Fruit fly (Drosophila melanogaster): Measurements from ENCODE around the gene CG42740.

The CG42740 gene

dm6 chr3R:30422871-30423270 is at the start of gene CG42740, which contains the start of gene CG2217:
TSS of gene CG42740 (minus strand) at chr3R:30422971.
TSS of gene CG2217 (minus strand) at chr3R:30422971.
- no peak for TF ChIP-seq Met (GFP tag; optimal IDR thresholded peaks at IDR 0.05)
- no peak for TF ChIP-seq CG8632 (GFP tag; optimal IDR thresholded peaks at IDR 0.05)
- TF ChIP-seq CG10631 (GFP tag; optimal IDR thresholded peaks at IDR 0.05): no peak
- TF ChIP-seq Eip75B (GFP tag; optimal IDR thresholded peaks at IDR 0.05): no peak
- TF ChIP-seq Lpt (GFP tag; optimal IDR thresholded peaks at IDR 0.05): no peak
- TF ChIP-seq salr (GFP tag; optimal IDR thresholded peaks at IDR 0.05): no peak

dm6 chr3R:30472331-30472730 is 49.6 kb upstream of the CG42740 start:
- no peak for TF ChIP-seq CG10631 (GFP tag; optimal IDR thresholded peaks at IDR 0.05)
- TF ChIP-seq Blimp-1 (GFP tag; optimal IDR thresholded peaks at IDR 0.05): no peak
- no peak for TF ChIP-seq Sox15 (GFP tag; optimal IDR thresholded peaks at IDR 0.05)
- no peak for TF ChIP-seq Eip93F (GFP tag; optimal IDR thresholded peaks at IDR 0.05)
- no peak for TF ChIP-seq fd85E (GFP tag; optimal IDR thresholded peaks at IDR 0.05)
- no peak for TF ChIP-seq CG6808 (GFP tag; optimal IDR thresholded peaks at IDR 0.05)
- TF ChIP-seq CG8632 (GFP tag; optimal IDR thresholded peaks at IDR 0.05): no peak
- no peak for TF ChIP-seq cyc (GFP tag; optimal IDR thresholded peaks at IDR 0.05)
- TF ChIP-seq Ets96B (tag; optimal IDR thresholded peaks at IDR 0.05): no peak
- no peak for TF ChIP-seq CG9139 (GFP tag; optimal IDR thresholded peaks at IDR 0.05)
- TF ChIP-seq net (GFP tag; optimal IDR thresholded peaks at IDR 0.05): no peak
- no peak for TF ChIP-seq Hr39 (GFP tag; optimal IDR thresholded peaks at IDR 0.05)

DNA sequence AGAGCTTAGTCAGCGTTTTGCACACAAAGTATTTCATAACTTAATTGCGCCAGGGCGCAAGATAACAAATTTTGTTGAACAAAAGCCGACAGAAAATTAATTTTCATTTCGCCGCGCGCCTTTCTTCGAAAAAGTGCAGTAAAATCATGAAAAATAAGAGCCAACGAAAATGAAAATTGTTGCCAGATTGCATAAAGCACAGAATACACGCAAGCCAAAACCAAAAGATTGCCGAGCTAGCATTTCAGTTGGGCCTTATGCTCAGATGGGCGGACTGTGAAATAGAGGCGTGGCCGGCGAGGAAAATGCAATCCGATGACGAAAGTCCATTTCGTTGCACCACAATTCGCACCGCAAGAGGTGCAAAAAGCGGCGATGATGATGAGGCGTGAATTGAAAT is 47.9 kb upstream of the CG42740 start:
- TF ChIP-seq ss (GFP tag; optimal IDR thresholded peaks at IDR 0.05) (no peak), Lpt (GFP tag; optimal IDR thresholded peaks at IDR 0.05) (no peak), CG8319 (GFP tag; optimal IDR thresholded peaks at IDR 0.05) (no peak), CG4318 (GFP tag; optimal IDR thresholded peaks at IDR 0.05) (no peak), CG31627 (GFP tag; optimal IDR thresholded peaks at IDR 0.05) (no peak), Eip78C (GFP tag) (no peak)

DNA sequence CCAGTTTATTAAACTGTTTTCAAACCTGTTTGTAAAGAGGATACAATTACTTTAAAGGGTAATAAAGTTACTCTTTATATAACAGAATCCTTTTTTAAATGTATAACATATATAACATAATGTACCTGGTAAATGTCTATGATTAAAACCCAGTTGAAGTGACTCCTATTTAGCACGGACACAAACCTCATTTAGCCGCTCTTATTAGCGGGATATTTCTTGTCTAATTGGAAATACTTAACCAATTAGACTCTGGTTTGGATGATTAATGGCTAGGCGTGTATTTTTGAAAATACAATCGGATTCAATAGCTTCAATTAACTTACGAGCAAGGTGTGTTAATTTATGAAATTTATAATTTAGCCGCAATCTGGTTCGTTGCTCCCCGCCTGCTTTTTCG is 44.3 kb upstream of the CG42740 start:
- no peak for TF ChIP-seq Gug (GFP tag; IDR thresholded peaks at IDR 0.05)
- no peak for TF ChIP-seq CG10631 (GFP tag; optimal IDR thresholded peaks at IDR 0.05)
- peak; percentile 20 for TF ChIP-seq svp (GFP tag)
- no peak for TF ChIP-seq CG11294 (GFP tag; IDR thresholded peaks at IDR 0.05)

DNA sequence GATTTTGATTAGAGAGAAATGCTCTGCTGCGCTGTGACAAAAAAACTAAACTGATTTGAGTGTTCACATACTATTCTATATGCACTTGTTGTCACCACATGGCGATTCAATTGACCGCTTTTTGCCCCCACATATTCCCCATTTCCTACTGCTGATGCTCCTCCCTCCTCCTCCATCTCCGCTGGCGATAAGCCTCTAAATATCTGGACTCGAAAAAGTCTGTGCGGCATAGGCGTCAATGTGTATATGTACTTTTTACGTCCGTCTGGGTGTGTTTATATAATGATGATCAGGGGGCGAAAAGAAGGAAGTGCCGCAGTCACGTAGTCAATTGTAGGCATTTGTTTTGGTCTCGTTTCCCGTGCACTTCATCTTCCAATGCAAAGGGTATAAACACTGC is 43.7 kb upstream of the CG42740 start:
- TF ChIP-seq Hr39 (GFP tag; optimal IDR thresholded peaks at IDR 0.05): no peak
- TF ChIP-seq ss (GFP tag; optimal IDR thresholded peaks at IDR 0.05): no peak
- TF ChIP-seq Met (GFP tag; optimal IDR thresholded peaks at IDR 0.05): no peak
- no peak for TF ChIP-seq Eip75B (GFP tag; optimal IDR thresholded peaks at IDR 0.05)
- no peak for TF ChIP-seq CG8632 (GFP tag; optimal IDR thresholded peaks at IDR 0.05)
- TF ChIP-seq Eip78C (GFP tag): peak; percentile 59
- TF ChIP-seq CG11762 (GFP tag; optimal IDR thresholded peaks at IDR 0.05; ENCODE audit: insufficient read depth): no peak
- TF ChIP-seq CG15336 (GFP tag; IDR thresholded peaks at IDR 0.05): no peak
- 0 out of 3 replicates have a peak, but pooled peaks have one; percentile 36 for TF ChIP-seq CG6163 (GFP tag; IDR thresholded peaks at IDR 0.05)
- TF ChIP-seq Blimp-1 (GFP tag; optimal IDR thresholded peaks at IDR 0.05): no peak
- peak; percentile 13 for TF ChIP-seq vri (GFP tag; optimal IDR thresholded peaks at IDR 0.05)
- peak; percentile 7 for TF ChIP-seq CG1621 (tag; optimal IDR thresholded peaks at IDR 0.05)
- no peak for TF ChIP-seq Lpt (GFP tag; optimal IDR thresholded peaks at IDR 0.05)
- peak; percentile 17 for TF ChIP-seq CG6276 (GFP tag; optimal IDR thresholded peaks at IDR 0.05)
- no peak for TF ChIP-seq CG3032 (tag; optimal IDR thresholded peaks at IDR 0.05)
- TF ChIP-seq Smox (GFP tag; optimal IDR thresholded peaks at IDR 0.05): no peak
- TF ChIP-seq CG34406 (GFP tag; optimal IDR thresholded peaks at IDR 0.05): no peak
- TF ChIP-seq CG10631 (GFP tag; optimal IDR thresholded peaks at IDR 0.05): no peak
- TF ChIP-seq svp (GFP tag): peak; percentile 83
- TF ChIP-seq Ets96B (tag; optimal IDR thresholded peaks at IDR 0.05): no peak
- no peak for TF ChIP-seq CG3919 (GFP tag; optimal IDR thresholded peaks at IDR 0.05)
- no peak for TF ChIP-seq salr (GFP tag; optimal IDR thresholded peaks at IDR 0.05)

Data from whole organism, prepupa.